Worm (Caenorhabditis elegans) whole organism, L3 larva: Measurements from ENCODE around the gene lhfp-4.
A peak's percentile ranks its signal among the peaks of the same experiment; 100 is the strongest.

Experiments used
- ZK546.5 ChIP-seq: sonication (generic microtip); optimal IDR thresholded peaks from 2 replicates; lab custom pipeline; 2017; ENCODE audit warnings: missing biosample characterization, missing genetic modification characterization
- ceh-28 ChIP-seq: fragments of 150-350 bp; optimal IDR thresholded peaks from 2 replicates; lab custom pipeline; 2014; ENCODE audit warnings: missing biosample characterization, missing genetic modification reagents, missing genetic modification characterization
- ceh-82 ChIP-seq: fragments of 150-350 bp; optimal IDR thresholded peaks from 2 replicates; lab custom pipeline; 2014; ENCODE audit warnings: missing biosample characterization, missing genetic modification characterization
- egl-27 ChIP-seq: sonication (generic microtip); optimal IDR thresholded peaks from 4 replicates; lab custom pipeline; 2017; ENCODE audit warnings: missing biosample characterization, missing genetic modification reagents, missing genetic modification characterization
- elt-2 ChIP-seq: sonication (generic microtip); optimal IDR thresholded peaks from 2 replicates; lab custom pipeline; 2016; ENCODE audit warnings: missing genetic modification reagents, mild to moderate bottlenecking, missing genetic modification characterization, missing compliant biosample characterization
- fos-1 ChIP-seq: fragments of 150-350 bp; optimal IDR thresholded peaks from 2 replicates; lab custom pipeline; 2014; ENCODE audit warnings: missing biosample characterization, missing genetic modification characterization
- hmg-11 ChIP-seq: sonication (generic microtip); optimal IDR thresholded peaks from 2 replicates; lab custom pipeline; 2016; ENCODE audit warnings: missing genetic modification characterization, missing compliant biosample characterization
- jun-1 ChIP-seq: fragments of 150-350 bp; optimal IDR thresholded peaks from 2 replicates; lab custom pipeline; 2014; ENCODE audit warnings: missing biosample characterization, missing genetic modification reagents, missing genetic modification characterization
- lin-15B ChIP-seq: fragments of 150-350 bp; optimal IDR thresholded peaks from 2 replicates; lab custom pipeline; 2014; ENCODE audit warnings: missing biosample characterization, missing genetic modification characterization
- nhr-23 ChIP-seq: fragments of 150-350 bp; optimal IDR thresholded peaks from 2 replicates; lab custom pipeline; 2014; ENCODE audit warnings: missing biosample characterization, missing genetic modification reagents, missing genetic modification characterization
- nhr-237 ChIP-seq: fragments of 150-350 bp; optimal IDR thresholded peaks from 2 replicates; lab custom pipeline; 2014; ENCODE audit warnings: missing biosample characterization, missing genetic modification characterization
- nhr-76 ChIP-seq: fragments of 150-350 bp; sonication (generic microtip); optimal IDR thresholded peaks from 5 replicates; lab custom pipeline; 2014; ENCODE audit warnings: missing biosample characterization, missing genetic modification characterization
- pqm-1 ChIP-seq: fragments of 150-350 bp; optimal IDR thresholded peaks from 2 replicates; lab custom pipeline; 2017; ENCODE audit warnings: missing biosample characterization, missing genetic modification characterization, inconsistent platforms
- tbx-2 ChIP-seq: sonication (generic microtip); optimal IDR thresholded peaks from 2 replicates; lab custom pipeline; 2016; ENCODE audit warnings: mild to moderate bottlenecking, missing genetic modification characterization, missing compliant biosample characterization

Gene lhfp-4

ce11 chrIV:17316398-17316797 is 41.0 kb downstream of the lhfp-4 start, which contains the start of gene C49C3.20:
Gene C49C3.20, minus strand, starts transcription at chrIV:17316498.
- no peak for TF ChIP-seq lin-15B (tag; lab: Kevin White, UChicago)
- TF ChIP-seq elt-2 (tag; lab: Kevin White, UChicago) = no peak
- TF ChIP-seq nhr-237 (tag; lab: Kevin White, UChicago) = no peak
- no peak for TF ChIP-seq fos-1 (tag; lab: Kevin White, UChicago)
- no peak for TF ChIP-seq tbx-2
- TF ChIP-seq nhr-76 (tag; lab: Kevin White, UChicago) = no peak
- TF ChIP-seq egl-27 (tag; lab: Kevin White, UChicago) = no peak
- TF ChIP-seq ZK546.5 (tag; lab: Kevin White, UChicago) = no peak
- no peak for TF ChIP-seq hmg-11 (tag; lab: Kevin White, UChicago)
- no peak for TF ChIP-seq ceh-28 (tag; lab: Kevin White, UChicago)
- no peak for TF ChIP-seq ceh-82 (tag; lab: Kevin White, UChicago)
- no peak for TF ChIP-seq nhr-23

ce11 chrIV:17320445-17320844 is 45.1 kb downstream of the lhfp-4 start, which contains the start of gene C49C3.4:
Gene C49C3.4, plus strand, starts transcription at chrIV:17320795.
- TF ChIP-seq lin-15B (tag; lab: Kevin White, UChicago) (no peak), elt-2 (tag; lab: Kevin White, UChicago) (peak; percentile 70), pqm-1 (tag; lab: Kevin White, UChicago) (peak; percentile 20), jun-1 (tag; lab: Kevin White, UChicago) (no peak)
